Worm (Caenorhabditis elegans) whole organism, L1 larva: ENCODE measurements around the gene C15F1.8.

Source experiments
- C16A3.4 ChIP-seq: fragments of 150-350 bp; optimal IDR thresholded peaks from 2 replicates; lab custom pipeline; 2014; ENCODE audit warnings: missing biosample characterization, missing genetic modification characterization
- aha-1 ChIP-seq: fragments of 150-350 bp; optimal IDR thresholded peaks from 2 replicates; lab custom pipeline; 2014; ENCODE audit warnings: missing biosample characterization, missing genetic modification characterization
- aly-2 ChIP-seq: fragments of 150-350 bp; optimal IDR thresholded peaks from 2 replicates; lab custom pipeline; 2014; ENCODE audit warnings: missing biosample characterization, missing genetic modification characterization
- ama-1 ChIP-seq: fragments of 150-350 bp; optimal IDR thresholded peaks from 2 replicates; lab custom pipeline; 2014
- blmp-1 ChIP-seq: fragments of 150-350 bp; optimal IDR thresholded peaks from 2 replicates; lab custom pipeline; 2014; ENCODE audit warnings: missing biosample characterization, missing genetic modification characterization
- ceh-82 ChIP-seq, 3 experiments: fragments of 150-350 bp in 1 of 3; sonication (generic microtip) in 2 of 3; optimal IDR thresholded peaks; 2 replicates each; lab custom pipeline; 2014 to 2017; ENCODE audit warnings: missing biosample characterization in 3 of 3, missing genetic modification characterization in 3 of 3
- ceh-88 ChIP-seq: fragments of 200-800 bp; sonication (Bioruptor generic); IDR thresholded peaks from 2 replicates; pipeline ENCODE4 v1.3.6; 2022; ENCODE audit warnings: missing genetic modification characterization, missing compliant biosample characterization
- dpl-1 ChIP-seq, 3 experiments: fragments of 150-350 bp in 2 of 3; sonication (generic microtip) in 1 of 3; optimal IDR thresholded peaks; 2 replicates each; lab custom pipeline; 2014 to 2017; ENCODE audit warnings: missing biosample characterization in 3 of 3, missing genetic modification characterization in 3 of 3, missing genetic modification reagents in 3 of 3
- efl-1 ChIP-seq, 4 experiments: fragments of 150-350 bp; optimal IDR thresholded peaks in 3 of 4; peaks in 1 of 4; 1 replicate in 1 of 4; 2 replicates in 3 of 4; lab custom pipeline; 2014; ENCODE audit warnings: missing biosample characterization in 2 of 4, missing genetic modification characterization in 2 of 4, missing genetic modification reagents in 2 of 4
- efl-3 ChIP-seq: fragments of 200-800 bp; sonication (Bioruptor generic); optimal IDR thresholded peaks from 2 replicates; lab custom pipeline; 2018; ENCODE audit warnings: mild to moderate bottlenecking, missing genetic modification characterization, missing compliant biosample characterization
- egl-13 ChIP-seq: sonication (generic microtip); optimal IDR thresholded peaks from 2 replicates; lab custom pipeline; 2016; ENCODE audit warnings: missing genotype, missing genetic modification reagents, missing genetic modification characterization, missing compliant biosample characterization
- egl-27 ChIP-seq, 2 experiments: fragments of 150-350 bp in 1 of 2; sonication (generic microtip); optimal IDR thresholded peaks; 3 replicates each; lab custom pipeline; 2017 to 2018; ENCODE audit warnings: missing biosample characterization in 2 of 2, missing genetic modification characterization in 2 of 2, missing genetic modification reagents in 2 of 2
- ets-5 ChIP-seq: fragments of 200-800 bp; sonication (Bioruptor generic); IDR thresholded peaks from 2 replicates; pipeline ENCODE4 v1.3.6; 2022; ENCODE audit warnings: missing genetic modification characterization, missing compliant biosample characterization
- fos-1 ChIP-seq: fragments of 150-350 bp; optimal IDR thresholded peaks from 2 replicates; lab custom pipeline; 2014; ENCODE audit warnings: missing biosample characterization, missing genetic modification characterization
- hlh-4 ChIP-seq: sonication (generic microtip); optimal IDR thresholded peaks from 2 replicates; lab custom pipeline; 2016; ENCODE audit warnings: mild to moderate bottlenecking, missing genetic modification characterization, missing compliant biosample characterization
- hpl-2 ChIP-seq: fragments of 150-350 bp; optimal IDR thresholded peaks from 2 replicates; lab custom pipeline; 2014; ENCODE audit warnings: missing biosample characterization, missing genetic modification reagents, missing genetic modification characterization
- jun-1 ChIP-seq: fragments of 150-350 bp; optimal IDR thresholded peaks from 2 replicates; lab custom pipeline; 2014; ENCODE audit warnings: missing biosample characterization, missing genetic modification reagents, missing genetic modification characterization
- lin-13 ChIP-seq: fragments of 150-350 bp; optimal IDR thresholded peaks from 2 replicates; lab custom pipeline; 2014; ENCODE audit warnings: missing biosample characterization, missing genetic modification reagents, missing genetic modification characterization
- lin-14 ChIP-seq: fragments of 200-800 bp; sonication (Bioruptor generic); optimal IDR thresholded peaks from 2 replicates; lab custom pipeline; 2018; ENCODE audit warnings: mild to moderate bottlenecking, missing genetic modification characterization, moderate library complexity, missing compliant biosample characterization
- lir-3 ChIP-seq: sonication (generic microtip); optimal IDR thresholded peaks from 2 replicates; lab custom pipeline; 2016; ENCODE audit warnings: mild to moderate bottlenecking, missing genetic modification characterization, moderate library complexity, missing compliant biosample characterization; ENCODE audit not compliant: poor library complexity
- mdl-1 ChIP-seq, 2 experiments: fragments of 150-350 bp; optimal IDR thresholded peaks; 2 replicates each; lab custom pipeline; 2014 to 2017; ENCODE audit warnings: missing biosample characterization in 2 of 2, missing genetic modification characterization in 2 of 2, inconsistent platforms in 1 of 2
- mep-1 ChIP-seq: fragments of 150-350 bp; optimal IDR thresholded peaks from 2 replicates; lab custom pipeline; 2014; ENCODE audit warnings: missing biosample characterization, missing genetic modification characterization
- nhr-12 ChIP-seq: sonication (generic microtip); optimal IDR thresholded peaks from 2 replicates; lab custom pipeline; 2017; ENCODE audit warnings: missing biosample characterization, missing genetic modification characterization
- nhr-237 ChIP-seq: fragments of 150-350 bp; optimal IDR thresholded peaks from 2 replicates; lab custom pipeline; 2014; ENCODE audit warnings: missing biosample characterization, missing genetic modification characterization
- nhr-71 ChIP-seq: sonication (generic microtip); optimal IDR thresholded peaks from 2 replicates; lab custom pipeline; 2016; ENCODE audit warnings: mild to moderate bottlenecking, missing genetic modification characterization, moderate library complexity, missing compliant biosample characterization
- nhr-76 ChIP-seq: sonication (generic microtip); optimal IDR thresholded peaks from 2 replicates; lab custom pipeline; 2017; ENCODE audit warnings: missing biosample characterization, missing genetic modification characterization
- nhr-77 ChIP-seq: fragments of 150-350 bp; optimal IDR thresholded peaks from 2 replicates; lab custom pipeline; 2014; ENCODE audit warnings: missing biosample characterization, missing genetic modification characterization
- nhr-84 ChIP-seq: sonication (generic microtip); optimal IDR thresholded peaks from 2 replicates; lab custom pipeline; 2017; ENCODE audit warnings: missing biosample characterization, missing genetic modification characterization
- pax-3 ChIP-seq: fragments of 200-800 bp; sonication (Bioruptor generic); optimal IDR thresholded peaks from 2 replicates; lab custom pipeline; 2018; ENCODE audit warnings: mild to moderate bottlenecking, missing genetic modification characterization, moderate library complexity, missing compliant biosample characterization
- pqm-1 ChIP-seq: sonication (generic microtip); optimal IDR thresholded peaks from 3 replicates; lab custom pipeline; 2017; ENCODE audit warnings: missing biosample characterization, missing genetic modification characterization
- rnt-1 ChIP-seq: sonication (generic microtip); optimal IDR thresholded peaks from 2 replicates; lab custom pipeline; 2016; ENCODE audit warnings: mild to moderate bottlenecking, missing genetic modification characterization, moderate library complexity, missing compliant biosample characterization
- skn-1 ChIP-seq: fragments of 150-350 bp; optimal IDR thresholded peaks from 2 replicates; lab custom pipeline; 2014; ENCODE audit warnings: missing biosample characterization, missing genetic modification characterization
- sox-4 ChIP-seq: sonication (generic microtip); optimal IDR thresholded peaks from 2 replicates; lab custom pipeline; 2016; ENCODE audit warnings: missing genetic modification characterization, missing compliant biosample characterization
- sptf-1 ChIP-seq: fragments of 150-350 bp; optimal IDR thresholded peaks from 2 replicates; lab custom pipeline; 2014; ENCODE audit warnings: missing biosample characterization, missing genetic modification characterization
- sup-37 ChIP-seq: fragments of 200-800 bp; sonication (Bioruptor generic); optimal IDR thresholded peaks from 2 replicates; lab custom pipeline; 2018; ENCODE audit warnings: mild to moderate bottlenecking, missing genetic modification characterization, missing compliant biosample characterization
- unc-130 ChIP-seq: fragments of 150-350 bp; optimal IDR thresholded peaks from 2 replicates; lab custom pipeline; 2017; ENCODE audit warnings: missing biosample characterization, missing genetic modification characterization, inconsistent platforms
- unc-30 ChIP-seq: sonication (generic microtip); optimal IDR thresholded peaks from 2 replicates; lab custom pipeline; 2017; ENCODE audit warnings: missing biosample characterization, missing genetic modification characterization
- unc-98 ChIP-seq: fragments of 200-800 bp; sonication (Bioruptor generic); IDR thresholded peaks from 2 replicates; pipeline ENCODE4 v1.3.6; 2022; ENCODE audit warnings: missing genetic modification characterization, missing compliant biosample characterization
- ztf-11 ChIP-seq, 2 experiments: sonication (generic microtip); optimal IDR thresholded peaks; 2 replicates each; lab custom pipeline; 2016 to 2017; ENCODE audit warnings: missing genetic modification characterization in 2 of 2, missing biosample characterization in 1 of 2, missing compliant biosample characterization in 1 of 2

The C15F1.8 gene

DNA sequence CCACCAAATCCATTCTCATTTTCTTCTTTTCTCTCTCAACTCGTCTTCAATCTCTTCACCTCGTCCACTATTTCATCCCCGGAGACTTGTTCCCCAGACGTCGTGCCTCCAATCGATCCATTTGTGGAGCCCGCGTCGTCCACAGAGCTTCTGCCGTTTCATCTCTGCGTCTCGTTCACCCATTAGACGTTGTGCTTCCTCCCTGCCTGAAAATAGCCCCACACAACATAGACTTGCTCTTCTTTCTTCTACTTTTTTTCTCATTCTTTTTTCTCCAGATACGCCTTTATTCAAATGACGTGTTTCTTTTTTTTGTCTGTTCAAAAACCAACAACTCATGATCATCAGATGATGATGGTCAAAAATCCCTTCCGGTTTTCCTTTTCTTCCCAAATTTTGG, 15.3 kb upstream of the C15F1.8 start (continued):
- TF ChIP-seq nhr-84 (tag; lab: Kevin White, UChicago): no peak
- TF ChIP-seq mdl-1 (tag; optimal IDR thresholded peaks at IDR 0.05; lab: Kevin White, UChicago): no peak
- TF ChIP-seq pqm-1: no peak
- no peak for TF ChIP-seq ceh-88 (GFP tag; lab: Robert Waterston, UW)
- no peak for TF ChIP-seq aha-1 (tag; lab: Kevin White, UChicago)
- no peak for TF ChIP-seq lin-13
- TF ChIP-seq pax-3 (tag; lab: Kevin White, UChicago): peak; percentile 43
- no peak for TF ChIP-seq fos-1
- TF ChIP-seq sox-4 (tag; lab: Kevin White, UChicago): no peak
- TF ChIP-seq nhr-71 (tag; lab: Kevin White, UChicago): peak; percentile 78
- no peak for TF ChIP-seq ets-5 (GFP tag; lab: Robert Waterston, UW)
- TF ChIP-seq ama-1 (lab: Kevin White, UChicago): no peak
- no peak for TF ChIP-seq unc-30
- TF ChIP-seq sptf-1 (tag; lab: Kevin White, UChicago): no peak
- TF ChIP-seq egl-13: peak; percentile 55
- no peak for TF ChIP-seq nhr-12 (tag; lab: Kevin White, UChicago)
- TF ChIP-seq egl-27 (tag; optimal IDR thresholded peaks at IDR 0.05; lab: Kevin White, UChicago): no peak
- TF ChIP-seq skn-1: no peak
- TF ChIP-seq unc-98 (GFP tag; lab: Robert Waterston, UW): no peak
- peak; percentile 17 for TF ChIP-seq jun-1 (tag; lab: Kevin White, UChicago)
- peak in 1 of 3 experiments; percentile 41 for TF ChIP-seq dpl-1 (GFP tag; optimal IDR thresholded peaks at IDR 0.05; lab: Kevin White, UChicago)
- TF ChIP-seq nhr-237: no peak
- no peak for TF ChIP-seq hlh-4 (tag; lab: Kevin White, UChicago)
- TF ChIP-seq rnt-1 (tag; lab: Kevin White, UChicago): no peak
- no peak for TF ChIP-seq lir-3 (tag; lab: Kevin White, UChicago)
- no peak for TF ChIP-seq ztf-11 (tag; optimal IDR thresholded peaks at IDR 0.05; lab: Kevin White, UChicago)
- no peak for TF ChIP-seq nhr-76 (tag; lab: Kevin White, UChicago)
- peak; percentile 45 to 64 (median 57) for TF ChIP-seq ceh-82 (tag; optimal IDR thresholded peaks at IDR 0.05; lab: Kevin White, UChicago)
- no peak for TF ChIP-seq unc-130
- TF ChIP-seq C16A3.4: no peak
- TF ChIP-seq lin-14 (GFP tag; lab: Kevin White, UChicago): peak; percentile 94

DNA sequence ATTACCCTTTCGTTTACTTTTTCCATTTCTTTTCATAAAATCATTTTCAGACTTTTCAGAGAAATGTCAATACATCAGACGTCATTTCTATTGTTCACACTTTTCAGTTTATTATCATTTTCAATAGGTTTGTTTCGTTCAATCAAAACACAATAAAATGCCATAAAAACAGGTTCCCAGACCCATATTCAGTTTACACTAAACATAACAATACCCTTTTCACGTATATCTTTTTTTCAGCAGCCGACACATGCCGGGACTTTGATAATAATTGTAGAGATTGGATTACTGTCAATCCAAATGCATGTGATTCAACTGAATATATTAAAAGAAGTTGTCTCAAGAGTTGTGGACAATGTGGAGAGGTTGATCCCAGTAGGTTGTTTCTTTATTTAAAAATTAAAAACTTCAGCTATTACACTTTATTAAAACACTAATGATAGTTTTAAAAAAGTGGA, 12.2 kb upstream of the C15F1.8 start, which contains the start of gene C15F1.1:
C15F1.1 (plus strand) TSS at position 51 of the 458 bp plus-strand sequence.
- TF ChIP-seq sptf-1 (tag; lab: Kevin White, UChicago) (no peak), efl-1 (optimal IDR thresholded peaks at IDR 0.05; lab: Kevin White, UChicago) (no peak), efl-1 (GFP tag; optimal IDR thresholded peaks at IDR 0.05 in 1 of 2; lab: Kevin White, UChicago) (peak in 1 of 2 experiments; percentile 77)

DNA sequence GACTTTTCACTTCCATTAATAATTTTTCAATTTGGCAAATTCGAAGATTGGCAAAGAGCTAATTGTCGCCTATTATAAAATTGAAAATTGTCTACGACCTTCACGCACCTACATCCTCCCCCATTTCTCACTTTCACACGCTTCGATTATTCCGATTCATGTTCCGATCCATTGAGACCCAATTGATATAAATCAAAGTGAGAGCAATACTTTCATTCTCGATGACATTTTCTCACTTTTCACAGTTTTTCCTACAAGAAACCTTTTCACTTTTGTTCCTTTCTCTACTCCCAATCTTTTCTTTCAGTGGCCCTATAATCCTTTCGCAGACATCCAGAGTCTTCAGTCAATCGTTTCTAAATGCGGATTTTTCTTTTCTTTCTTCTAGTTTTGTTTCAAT, 2.0 kb upstream of the C15F1.8 start, which contains the start of gene C15F1.2:
C15F1.2 (plus strand) TSS at position 308 of the 400 bp plus-strand sequence.
- TF ChIP-seq blmp-1 (peak; percentile 94), aly-2 (tag; lab: Kevin White, UChicago) (no peak)

DNA sequence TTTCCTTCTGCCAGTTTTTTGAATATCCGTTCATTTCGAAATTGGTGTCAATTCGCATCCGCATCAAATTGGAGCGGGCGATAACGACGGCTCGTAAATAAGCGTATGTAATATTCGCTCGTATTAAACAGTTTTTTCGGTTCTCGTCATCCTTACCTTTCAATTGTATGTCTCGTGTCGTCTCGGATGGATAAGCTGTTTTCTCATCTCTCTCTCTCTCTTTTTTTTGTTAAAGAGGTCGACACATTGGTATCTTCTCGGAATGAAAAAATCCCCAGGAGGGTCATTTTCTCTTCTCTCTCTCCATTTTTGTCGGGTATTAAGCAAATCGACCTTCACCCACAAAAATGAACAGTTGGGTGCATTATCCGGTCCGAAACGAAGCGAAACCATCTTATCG, 1.3 kb upstream of the C15F1.8 start:
- TF ChIP-seq mep-1 (tag; lab: Kevin White, UChicago) (no peak), efl-1 (optimal IDR thresholded peaks at IDR 0.05; lab: Kevin White, UChicago) (no peak), efl-1 (GFP tag; optimal IDR thresholded peaks at IDR 0.05 in 1 of 2; lab: Kevin White, UChicago) (no peak), sup-37 (GFP tag; lab: Kevin White, UChicago) (no peak), fos-1 (no peak), hpl-2 (GFP tag; lab: Kevin White, UChicago) (no peak), nhr-71 (tag; lab: Kevin White, UChicago) (no peak), nhr-77 (tag; lab: Kevin White, UChicago) (no peak), blmp-1 (peak; percentile 84), efl-3 (no peak)
